Worm (Caenorhabditis elegans) whole organism, early embryonic: ENCODE data around the gene sek-5.

Experiments used
- ama-1 ChIP-seq: fragments of 150-350 bp; optimal IDR thresholded peaks from 2 replicates; lab custom pipeline; 2014
- ceh-13 ChIP-seq: fragments of 200-800 bp; sonication (Bioruptor generic); optimal IDR thresholded peaks from 2 replicates; lab custom pipeline; 2018; ENCODE audit warnings: mild to moderate bottlenecking, missing genetic modification characterization, missing compliant biosample characterization
- ceh-36 ChIP-seq: sonication (generic microtip); optimal IDR thresholded peaks from 2 replicates; lab custom pipeline; 2016; ENCODE audit warnings: missing genetic modification characterization, inconsistent platforms, missing compliant biosample characterization
- ets-7 ChIP-seq: sonication (generic microtip); optimal IDR thresholded peaks from 2 replicates; lab custom pipeline; 2016; ENCODE audit warnings: missing genotype, missing genetic modification characterization, missing compliant biosample characterization
- flt-1 ChIP-seq: fragments of 200-800 bp; sonication (Bioruptor generic); IDR thresholded peaks from 2 replicates; pipeline ENCODE4 v1.3.6; 2022; ENCODE audit warnings: missing genetic modification characterization, missing compliant biosample characterization
- hmbx-1 ChIP-seq: sonication (generic microtip); optimal IDR thresholded peaks from 2 replicates; lab custom pipeline; 2016; ENCODE audit warnings: mild to moderate bottlenecking, missing genetic modification characterization, missing compliant biosample characterization
- hmg-4 ChIP-seq: fragments of 200-800 bp; sonication (Bioruptor generic); optimal IDR thresholded peaks from 2 replicates; lab custom pipeline; 2018; ENCODE audit warnings: mild to moderate bottlenecking, missing genetic modification characterization, missing compliant biosample characterization
- scrt-1 ChIP-seq: fragments of 200-800 bp; sonication (Bioruptor generic); IDR thresholded peaks from 2 replicates; pipeline ENCODE4 v1.3.6; 2022; ENCODE audit warnings: missing genetic modification characterization, missing compliant biosample characterization
- tbx-37 ChIP-seq: fragments of 200-800 bp; sonication (Bioruptor generic); conservative IDR thresholded peaks from 2 replicates; pipeline ENCODE4 v1.3.6; 2022; ENCODE audit warnings: missing genetic modification reagents, missing genetic modification characterization, missing compliant biosample characterization
- tra-4 ChIP-seq: sonication (generic microtip); optimal IDR thresholded peaks from 2 replicates; lab custom pipeline; 2017; ENCODE audit warnings: missing genetic modification characterization, missing compliant biosample characterization

- TF ChIP-seq ama-1 (lab: Kevin White, UChicago) (no peak), flt-1 (GFP tag; lab: Robert Waterston, UW) (no peak), ceh-36 (no peak), hmbx-1 (tag; lab: Kevin White, UChicago) (no peak), tbx-37 (GFP tag; lab: Robert Waterston, UW) (no peak), ets-7 (no peak), ceh-13 (GFP tag; lab: Kevin White, UChicago) (no peak), hmg-4 (GFP tag; lab: Kevin White, UChicago) (no peak), tra-4 (tag; lab: Kevin White, UChicago) (no peak), scrt-1 (GFP tag; lab: Robert Waterston, UW) (no peak)
Measured at ce11 chrX:5397300-5397699, 19.9 kb downstream of the sek-5 start, which contains the start of gene C03F11.2.
